Worm (Caenorhabditis elegans) whole organism, mixed stage, embryonic: ENCODE measurements around the gene C05B5.2.

Source experiments
- M03D4.4 ChIP-seq: sonication (generic microtip); optimal IDR thresholded peaks from 2 replicates; lab custom pipeline; 2017; ENCODE audit warnings: mild to moderate bottlenecking, missing genetic modification characterization, missing compliant biosample characterization
- bed-3 ChIP-seq: fragments of 200-800 bp; sonication (Bioruptor generic); optimal IDR thresholded peaks from 3 replicates; lab custom pipeline; 2018; ENCODE audit warnings: mild to moderate bottlenecking, missing genetic modification characterization, moderate library complexity, missing compliant biosample characterization
- ceh-39 ChIP-seq: fragments of 150-350 bp; optimal IDR thresholded peaks from 2 replicates; lab custom pipeline; 2014; ENCODE audit warnings: missing biosample characterization, missing genetic modification characterization
- ceh-43 ChIP-seq: fragments of 200-800 bp; sonication (Bioruptor generic); optimal IDR thresholded peaks from 2 replicates; lab custom pipeline; 2018; ENCODE audit warnings: mild to moderate bottlenecking, missing genetic modification characterization, moderate library complexity, missing compliant biosample characterization
- ces-1 ChIP-seq: fragments of 150-350 bp; optimal IDR thresholded peaks from 2 replicates; lab custom pipeline; 2014; ENCODE audit warnings: missing biosample characterization, missing genetic modification reagents, missing genetic modification characterization
- drap-1 ChIP-seq: fragments of 200-800 bp; sonication (Bioruptor generic); optimal IDR thresholded peaks from 3 replicates; lab custom pipeline; 2018; ENCODE audit warnings: mild to moderate bottlenecking, missing genetic modification characterization, missing compliant biosample characterization
- elt-1 ChIP-seq: sonication (generic microtip); optimal IDR thresholded peaks from 2 replicates; lab custom pipeline; 2017; ENCODE audit warnings: missing genetic modification characterization, mild to moderate bottlenecking, missing compliant biosample characterization, antibody characterized with exemption, moderate library complexity, borderline replicate concordance; ENCODE audit not compliant: insufficient read depth
- elt-3 ChIP-seq: fragments of 150-350 bp; optimal IDR thresholded peaks from 2 replicates; lab custom pipeline; 2014; ENCODE audit warnings: missing biosample characterization, missing genetic modification characterization
- flh-1 ChIP-seq: fragments of 200-800 bp; sonication (Bioruptor generic); optimal IDR thresholded peaks from 2 replicates; lab custom pipeline; 2018; ENCODE audit warnings: mild to moderate bottlenecking, missing genetic modification characterization, moderate library complexity, missing compliant biosample characterization
- hlh-1 ChIP-seq: fragments of 150-350 bp; optimal IDR thresholded peaks from 2 replicates; lab custom pipeline; 2014; ENCODE audit warnings: missing biosample characterization, missing genetic modification reagents, missing genetic modification characterization
- lin-13 ChIP-seq: fragments of 150-350 bp; optimal IDR thresholded peaks from 2 replicates; lab custom pipeline; 2014; ENCODE audit warnings: missing biosample characterization, missing genetic modification characterization
- lin-32 ChIP-seq: fragments of 200-800 bp; sonication (Bioruptor generic); optimal IDR thresholded peaks from 2 replicates; lab custom pipeline; 2018; ENCODE audit warnings: mild to moderate bottlenecking, missing genetic modification characterization, missing compliant biosample characterization
- lsy-2 ChIP-seq: fragments of 150-350 bp; optimal IDR thresholded peaks from 2 replicates; lab custom pipeline; 2014; ENCODE audit warnings: missing biosample characterization, missing genetic modification characterization
- mab-5 ChIP-seq: fragments of 150-350 bp; optimal IDR thresholded peaks from 2 replicates; lab custom pipeline; 2014; ENCODE audit warnings: missing biosample characterization, missing genetic modification characterization
- mep-1 ChIP-seq: fragments of 150-350 bp; optimal IDR thresholded peaks from 2 replicates; lab custom pipeline; 2017; ENCODE audit warnings: missing biosample characterization, missing genetic modification reagents, missing genetic modification characterization, inconsistent platforms
- mls-2 ChIP-seq: sonication (generic microtip); optimal IDR thresholded peaks from 2 replicates; lab custom pipeline; 2016; ENCODE audit warnings: mild to moderate bottlenecking, missing genetic modification characterization, moderate library complexity, missing compliant biosample characterization
- nhr-237 ChIP-seq: fragments of 150-350 bp; optimal IDR thresholded peaks from 2 replicates; lab custom pipeline; 2014; ENCODE audit warnings: missing biosample characterization, missing genetic modification characterization
- nhr-28 ChIP-seq: fragments of 150-350 bp; optimal IDR thresholded peaks from 2 replicates; lab custom pipeline; 2014; ENCODE audit warnings: missing biosample characterization, missing genetic modification characterization
- nhr-76 ChIP-seq: sonication (generic microtip); optimal IDR thresholded peaks from 2 replicates; lab custom pipeline; 2017; ENCODE audit warnings: missing biosample characterization, missing genetic modification characterization
- snpc-4 ChIP-seq: fragments of 150-350 bp; optimal IDR thresholded peaks from 2 replicates; lab custom pipeline; 2014; ENCODE audit warnings: missing biosample characterization, missing genetic modification characterization
- tbx-8 ChIP-seq: fragments of 200-800 bp; sonication (Bioruptor generic); optimal IDR thresholded peaks from 2 replicates; lab custom pipeline; 2018; ENCODE audit warnings: mild to moderate bottlenecking, missing genetic modification characterization, moderate library complexity, missing compliant biosample characterization
- unc-39 ChIP-seq: fragments of 150-350 bp; optimal IDR thresholded peaks from 2 replicates; lab custom pipeline; 2014; ENCODE audit warnings: missing biosample characterization, missing genetic modification characterization
- unc-62 ChIP-seq: fragments of 150-350 bp; optimal IDR thresholded peaks from 2 replicates; lab custom pipeline; 2014; ENCODE audit warnings: missing biosample characterization, missing genetic modification reagents, missing genetic modification characterization
- zip-8 ChIP-seq: fragments of 150-350 bp; optimal IDR thresholded peaks from 2 replicates; lab custom pipeline; 2014; ENCODE audit warnings: missing biosample characterization, missing genetic modification characterization
- ztf-11 ChIP-seq: fragments of 150-350 bp; optimal IDR thresholded peaks from 2 replicates; lab custom pipeline; 2014; ENCODE audit warnings: missing biosample characterization, missing genetic modification characterization

The C05B5.2 gene

ce11 chrIII:9956123-9956522, 44.2 kb downstream of the C05B5.2 start, which contains the start of gene mog-1:
Gene mog-1, minus strand, starts transcription at chrIII:9956215.
- TF ChIP-seq mep-1 (tag; lab: Kevin White, UChicago): no peak
- peak; percentile 36 for TF ChIP-seq lsy-2 (tag; lab: Kevin White, UChicago)
- TF ChIP-seq nhr-76: no peak
- peak; percentile 50 for TF ChIP-seq ces-1
- no peak for TF ChIP-seq hlh-1 (tag; lab: Kevin White, UChicago)
- TF ChIP-seq unc-39 (tag; lab: Kevin White, UChicago): no peak
- TF ChIP-seq nhr-28 (tag; lab: Kevin White, UChicago): no peak
- no peak for TF ChIP-seq tbx-8
- TF ChIP-seq lin-32 (GFP tag; lab: Kevin White, UChicago): no peak
- TF ChIP-seq, all 35 proteins: peak for 2

ce11 chrIII:9951864-9952263, 48.5 kb downstream of the C05B5.2 start, which contains the start of gene K03H1.11:
Gene K03H1.11, minus strand, starts transcription at chrIII:9951964.
- TF ChIP-seq M03D4.4 (tag; lab: Kevin White, UChicago): no peak
- TF ChIP-seq unc-39 (tag; lab: Kevin White, UChicago): no peak
- TF ChIP-seq mls-2 (tag; lab: Kevin White, UChicago): no peak
- no peak for TF ChIP-seq drap-1 (GFP tag; lab: Kevin White, UChicago)
- no peak for TF ChIP-seq lin-32 (GFP tag; lab: Kevin White, UChicago)
- no peak for TF ChIP-seq unc-62 (GFP tag; lab: Kevin White, UChicago)
- TF ChIP-seq snpc-4 (tag; lab: Kevin White, UChicago): no peak
- no peak for TF ChIP-seq lin-13
- TF ChIP-seq ztf-11 (tag; lab: Kevin White, UChicago): no peak
- TF ChIP-seq flh-1: no peak
- TF ChIP-seq nhr-237 (tag; lab: Kevin White, UChicago): no peak
- no peak for TF ChIP-seq mab-5 (tag; lab: Kevin White, UChicago)
- TF ChIP-seq bed-3 (GFP tag; lab: Kevin White, UChicago): no peak
- no peak for TF ChIP-seq mep-1 (tag; lab: Kevin White, UChicago)
- TF ChIP-seq hlh-1 (tag; lab: Kevin White, UChicago): no peak
- TF ChIP-seq ceh-43 (GFP tag; lab: Kevin White, UChicago): no peak
- no peak for TF ChIP-seq elt-3 (tag; lab: Kevin White, UChicago)
- no peak for TF ChIP-seq zip-8

ce11 chrIII:9950244-9950643, 50.1 kb downstream of the C05B5.2 start, which contains the start of gene K03H1.13:
Gene K03H1.13, minus strand, starts transcription at chrIII:9950344.
- no peak for TF ChIP-seq mls-2 (tag; lab: Kevin White, UChicago)
- peak; percentile 21 for TF ChIP-seq ceh-39 (tag; lab: Kevin White, UChicago)
- TF ChIP-seq elt-1 (tag; lab: Kevin White, UChicago): no peak
- TF ChIP-seq zip-8: no peak
- TF ChIP-seq, all 35 proteins: peak for 1
